Fruit fly (Drosophila melanogaster): Measurements from ENCODE around the gene lace.

- TF ChIP-seq lola (GFP tag; optimal IDR thresholded peaks at IDR 0.05), result no peak
- TF ChIP-seq GATAd (GFP tag; optimal IDR thresholded peaks at IDR 0.05), result no peak
- no peak for TF ChIP-seq psq (GFP tag; optimal IDR thresholded peaks at IDR 0.05)
- TF ChIP-seq N (GFP tag; optimal IDR thresholded peaks at IDR 0.05), result no peak
- no peak for TF ChIP-seq pan (optimal IDR thresholded peaks at IDR 0.05)
- TF ChIP-seq CG9705 (GFP tag; optimal IDR thresholded peaks at IDR 0.05), result no peak
- no peak for TF ChIP-seq br (GFP tag; optimal IDR thresholded peaks at IDR 0.05)
- no peak for TF ChIP-seq Myc (optimal IDR thresholded peaks at IDR 0.05)
These were observed 2.1 kb downstream of the lace start for dm6 chr2L:15500910-15501521.

All from whole organism, wandering third instar larva.